Worm (Caenorhabditis elegans): Measurements from ENCODE around the gene sru-3.

Gene sru-3

ce11 chrIV:9534342-9534741, 37.9 kb downstream of the sru-3 start:
- peak; percentile 41 for TF ChIP-seq nhr-21 (tag; optimal IDR thresholded peaks at IDR 0.05)
- peak; percentile 89 for TF ChIP-seq nhr-25 (tag; optimal IDR thresholded peaks at IDR 0.05)
- peak; percentile 72 for TF ChIP-seq ceh-16 (tag; optimal IDR thresholded peaks at IDR 0.05)
- peak; percentile 79 for TF ChIP-seq sma-3 (GFP tag; optimal IDR thresholded peaks at IDR 0.05)
- TF ChIP-seq sma-9 (GFP tag; optimal IDR thresholded peaks at IDR 0.05): peak; percentile 61
- TF ChIP-seq sma-9 (tag; optimal IDR thresholded peaks at IDR 0.05): no peak
- TF ChIP-seq ztf-1 (GFP tag; conservative IDR thresholded peaks at IDR 0.05): no peak
- peak; percentile 38 for TF ChIP-seq crh-2 (tag; optimal IDR thresholded peaks at IDR 0.05)
- TF ChIP-seq nhr-129 (tag; optimal IDR thresholded peaks at IDR 0.05): peak; percentile 63
- peak; percentile 67 for TF ChIP-seq blmp-1 (tag; optimal IDR thresholded peaks at IDR 0.05; ENCODE audit: insufficient read depth)
- TF ChIP-seq C34F6.9 (tag; optimal IDR thresholded peaks at IDR 0.05): peak; percentile 20
- TF ChIP-seq nhr-10 (tag; optimal IDR thresholded peaks at IDR 0.05): no peak
- TF ChIP-seq gmeb-1 (tag; optimal IDR thresholded peaks at IDR 0.05): peak; percentile 50
- TF ChIP-seq F13H6.1 (tag; optimal IDR thresholded peaks at IDR 0.05): peak; percentile 9
- no peak for TF ChIP-seq nhr-6 (tag; optimal IDR thresholded peaks at IDR 0.05)
- TF ChIP-seq fos-1 (tag; optimal IDR thresholded peaks at IDR 0.05): peak; percentile 9
- TF ChIP-seq egl-27 (tag; optimal IDR thresholded peaks at IDR 0.05): peak; percentile 27
- peak in 1 of 2 experiments; percentile 34 for TF ChIP-seq lsy-2 (tag; optimal IDR thresholded peaks at IDR 0.05)
- no peak for TF ChIP-seq dmd-4 (tag; optimal IDR thresholded peaks at IDR 0.05)

- peak; percentile 72 for TF ChIP-seq sma-9 (GFP tag; optimal IDR thresholded peaks at IDR 0.05)
- TF ChIP-seq sma-9 (tag; optimal IDR thresholded peaks at IDR 0.05): no peak
- no peak for TF ChIP-seq ceh-16 (tag; optimal IDR thresholded peaks at IDR 0.05)
- TF ChIP-seq crh-2 (tag; optimal IDR thresholded peaks at IDR 0.05): peak; percentile 33
- TF ChIP-seq fos-1 (tag; optimal IDR thresholded peaks at IDR 0.05): peak; percentile 36
- TF ChIP-seq blmp-1 (tag; optimal IDR thresholded peaks at IDR 0.05; ENCODE audit: insufficient read depth): peak; percentile 82
- peak; percentile 70 for TF ChIP-seq nhr-21 (tag; optimal IDR thresholded peaks at IDR 0.05)
- TF ChIP-seq nhr-25 (tag; optimal IDR thresholded peaks at IDR 0.05): peak; percentile 69
- no peak for TF ChIP-seq R02D3.7 (tag; optimal IDR thresholded peaks at IDR 0.05)
- TF ChIP-seq nhr-129 (tag; optimal IDR thresholded peaks at IDR 0.05): peak; percentile 28
- peak; percentile 76 for TF ChIP-seq sma-3 (GFP tag; optimal IDR thresholded peaks at IDR 0.05)
These were observed 38.7 kb downstream of the sru-3 start for ce11 chrIV:9535105-9535504.

- TF ChIP-seq unc-62 (GFP tag; optimal IDR thresholded peaks at IDR 0.05) (no peak), sma-9 (GFP tag; optimal IDR thresholded peaks at IDR 0.05) (peak; percentile 24), sma-9 (tag; optimal IDR thresholded peaks at IDR 0.05) (no peak)
These were observed 39.7 kb downstream of the sru-3 start for ce11 chrIV:9536124-9536523.

ce11 chrIV:9537500-9537899, 41.1 kb downstream of the sru-3 start:
- TF ChIP-seq nhr-6 (tag; optimal IDR thresholded peaks at IDR 0.05) (no peak), peb-1 (tag; optimal IDR thresholded peaks at IDR 0.05) (no peak), fos-1 (tag; optimal IDR thresholded peaks at IDR 0.05) (peak; percentile 20), ztf-4 (tag; optimal IDR thresholded peaks at IDR 0.05) (no peak)

- peak; percentile 60 for TF ChIP-seq nhr-129 (tag; optimal IDR thresholded peaks at IDR 0.05)
- TF ChIP-seq F13H6.1 (tag; optimal IDR thresholded peaks at IDR 0.05): peak; percentile 28
- no peak for TF ChIP-seq alr-1 (tag; optimal IDR thresholded peaks at IDR 0.05)
- TF ChIP-seq lsy-2 (tag; optimal IDR thresholded peaks at IDR 0.05): peak in 1 of 2 experiments; percentile 19
- TF ChIP-seq C34F6.9 (tag; optimal IDR thresholded peaks at IDR 0.05): peak; percentile 16
These were observed 41.8 kb downstream of the sru-3 start for ce11 chrIV:9538214-9538613.

ce11 chrIV:9540342-9540856, 44.0 kb downstream of the sru-3 start, which contains the start of gene fbl-1:
Gene fbl-1, plus strand, starts transcription at chrIV:9540806.
- TF ChIP-seq mab-5 (tag; optimal IDR thresholded peaks at IDR 0.05): no peak
- TF ChIP-seq fos-1 (tag; optimal IDR thresholded peaks at IDR 0.05): peak; percentile 45

ce11 chrIV:9545986-9546385, 49.6 kb downstream of the sru-3 start, which contains the start of gene T05A1.5:
Gene T05A1.5, plus strand, starts transcription at chrIV:9546286.
- TF ChIP-seq gmeb-1 (tag; optimal IDR thresholded peaks at IDR 0.05): no peak

All from whole organism, L2 larva.